Fruit fly (Drosophila melanogaster) whole organism, wandering third instar larva: Measurements from ENCODE around the gene aqz.

Experiments
- Abd-B ChIP-seq: fragments of >200 bp; optimal IDR thresholded peaks from 2 replicates; lab custom pipeline; 2017; ENCODE audit warnings: missing biosample characterization, missing genetic modification characterization
- CG32264 ChIP-seq: fragments of 200-800 bp; sonication (Bioruptor generic); optimal IDR thresholded peaks from 2 replicates; lab custom pipeline; 2016; ENCODE audit warnings: missing biosample characterization, missing genetic modification characterization
- CG9705 ChIP-seq: fragments of 200-800 bp; sonication (Bioruptor generic); optimal IDR thresholded peaks from 2 replicates; lab custom pipeline; 2018; ENCODE audit warnings: missing biosample characterization, mild to moderate bottlenecking, missing genetic modification characterization
- CrebA ChIP-seq: fragments of 200-800 bp; sonication (Bioruptor generic); optimal IDR thresholded peaks from 2 replicates; lab custom pipeline; 2016; ENCODE audit warnings: missing biosample characterization, mild to moderate bottlenecking, missing genetic modification characterization, borderline replicate concordance
- Dfd ChIP-seq: fragments of >200 bp; optimal IDR thresholded peaks from 2 replicates; lab custom pipeline; 2017; ENCODE audit warnings: missing biosample characterization, missing genetic modification characterization
- Dif ChIP-seq: fragments of 200-275, 200-300 bp; sonication (Bioruptor generic); optimal IDR thresholded peaks from 2 replicates; lab custom pipeline; 2018; ENCODE audit warnings: missing biosample characterization, missing genetic modification characterization; ENCODE audit not compliant: partially characterized antibody
- GATAd ChIP-seq: sonication (Bioruptor generic); optimal IDR thresholded peaks from 2 replicates; lab custom pipeline; 2016; ENCODE audit warnings: missing biosample characterization, missing genetic modification characterization
- HLH106 ChIP-seq: fragments of 200-800 bp; optimal IDR thresholded peaks from 3 replicates; lab custom pipeline; 2019; ENCODE audit warnings: missing biosample characterization, mild to moderate bottlenecking, missing genetic modification characterization, moderate library complexity
- Hnf4 ChIP-seq: fragments of 200-800 bp; sonication (Bioruptor generic); optimal IDR thresholded peaks from 2 replicates; lab custom pipeline; 2016; ENCODE audit warnings: missing biosample characterization, mild to moderate bottlenecking, missing genetic modification characterization
- Hr78 ChIP-seq: fragments of >200 bp; optimal IDR thresholded peaks from 2 replicates; lab custom pipeline; 2017; ENCODE audit warnings: missing biosample characterization, missing genetic modification characterization
- Hr83 ChIP-seq: fragments of 200-300 bp; sonication (Bioruptor generic); optimal IDR thresholded peaks from 2 replicates; lab custom pipeline; 2016; ENCODE audit warnings: missing biosample characterization, mild to moderate bottlenecking, missing genetic modification characterization, moderate library complexity; ENCODE audit not compliant: poor library complexity, severe bottlenecking
- Jra ChIP-seq: sonication (Bioruptor generic); optimal IDR thresholded peaks from 2 replicates; lab custom pipeline; 2016; ENCODE audit warnings: missing biosample characterization, missing genetic modification characterization
- Mio ChIP-seq: sonication (Bioruptor generic); optimal IDR thresholded peaks from 2 replicates; lab custom pipeline; 2016; ENCODE audit warnings: missing biosample characterization, missing genetic modification characterization
- Myc ChIP-seq: fragments of >200 bp; optimal IDR thresholded peaks from 2 replicates; lab custom pipeline; 2017
- N ChIP-seq: fragments of >200 bp; optimal IDR thresholded peaks from 2 replicates; lab custom pipeline; 2018; ENCODE audit warnings: missing biosample characterization, missing external identifiers, missing genetic modification characterization
- OdsH ChIP-seq: fragments of 200-800 bp; sonication (Bioruptor generic); optimal IDR thresholded peaks from 2 replicates; lab custom pipeline; 2016; ENCODE audit warnings: missing biosample characterization, mild to moderate bottlenecking, missing genetic modification characterization
- Rel ChIP-seq, 2 experiments: fragments of 200-800 bp; sonication (Bioruptor generic) in 1 of 2; optimal IDR thresholded peaks; 2 replicates in 1 of 2; 3 replicates in 1 of 2; lab custom pipeline; 2016 to 2019; ENCODE audit warnings: mild to moderate bottlenecking in 2 of 2, missing biosample characterization in 2 of 2, missing genetic modification characterization in 2 of 2, moderate library complexity in 1 of 2
- Sp1 ChIP-seq: fragments of 200-800 bp; sonication (Bioruptor generic); optimal IDR thresholded peaks from 3 replicates; lab custom pipeline; 2019; ENCODE audit warnings: missing biosample characterization, mild to moderate bottlenecking, missing genetic modification characterization, moderate library complexity
- Vsx2 ChIP-seq: fragments of 200-300, 225-300 bp; sonication (Bioruptor generic); optimal IDR thresholded peaks from 2 replicates; lab custom pipeline; 2018; ENCODE audit warnings: missing biosample characterization, missing genetic modification characterization; ENCODE audit not compliant: partially characterized antibody
- br ChIP-seq: fragments of 200-800 bp; sonication (Bioruptor generic); optimal IDR thresholded peaks from 2 replicates; lab custom pipeline; 2016; ENCODE audit warnings: missing biosample characterization, missing genetic modification characterization
- brk ChIP-seq: fragments of 200-800 bp; sonication (Bioruptor generic); optimal IDR thresholded peaks from 2 replicates; lab custom pipeline; 2016; ENCODE audit warnings: missing biosample characterization, mild to moderate bottlenecking, missing genetic modification characterization
- dl ChIP-seq, 2 experiments: fragments of 175-275, 200-275 bp in 1 of 2; fragments of 200-275 bp in 1 of 2; sonication (Bioruptor generic); optimal IDR thresholded peaks; lab custom pipeline; 2018; ENCODE audit warnings: mild to moderate bottlenecking in 2 of 2, missing biosample characterization in 2 of 2, missing genetic modification characterization in 2 of 2, moderate library complexity in 2 of 2; ENCODE audit not compliant: partially characterized antibody in 2 of 2, insufficient read depth in 1 of 2
- dmrt93B ChIP-seq: fragments of 200-800 bp; sonication (Bioruptor generic); optimal IDR thresholded peaks from 2 replicates; lab custom pipeline; 2018; ENCODE audit warnings: missing biosample characterization, mild to moderate bottlenecking, missing genetic modification characterization
- dsf ChIP-seq: sonication (Bioruptor generic); optimal IDR thresholded peaks from 2 replicates; lab custom pipeline; 2016; ENCODE audit warnings: missing biosample characterization, missing genetic modification characterization, borderline replicate concordance
- ey ChIP-seq: fragments of 200-800 bp; sonication (Bioruptor generic); optimal IDR thresholded peaks from 2 replicates; lab custom pipeline; 2016; ENCODE audit warnings: missing biosample characterization, missing genetic modification characterization
- foxo ChIP-seq, 2 experiments: fragments of 200-800 bp; sonication (Bioruptor generic); optimal IDR thresholded peaks; 2 replicates in 1 of 2; 3 replicates in 1 of 2; lab custom pipeline; 2016 to 2017; ENCODE audit warnings: missing biosample characterization in 2 of 2, missing genetic modification characterization in 2 of 2
- fru ChIP-seq: fragments of 200-800 bp; sonication (Bioruptor generic); optimal IDR thresholded peaks from 3 replicates; lab custom pipeline; 2016; ENCODE audit warnings: missing biosample characterization, mild to moderate bottlenecking, missing genetic modification characterization
- h ChIP-seq: fragments of 200-800 bp; sonication (Bioruptor generic); optimal IDR thresholded peaks from 3 replicates; lab custom pipeline; 2016; ENCODE audit warnings: missing biosample characterization, mild to moderate bottlenecking, missing genetic modification characterization
- jim ChIP-seq: fragments of 175-275, 200-325 bp; sonication (Bioruptor generic); optimal IDR thresholded peaks from 2 replicates; lab custom pipeline; 2016; ENCODE audit warnings: missing biosample characterization, mild to moderate bottlenecking, missing genetic modification characterization
- lola ChIP-seq: fragments of >200 bp; optimal IDR thresholded peaks from 2 replicates; lab custom pipeline; 2017; ENCODE audit warnings: missing biosample characterization, missing genetic modification characterization
- pan ChIP-seq: fragments of >200 bp; optimal IDR thresholded peaks from 2 replicates; lab custom pipeline; 2017
- psq ChIP-seq: fragments of 200-800 bp; sonication (Bioruptor generic); optimal IDR thresholded peaks from 3 replicates; lab custom pipeline; 2017; ENCODE audit warnings: missing biosample characterization, mild to moderate bottlenecking, missing genetic modification characterization, moderate library complexity
- rgr ChIP-seq: fragments of 200-800 bp; sonication (Bioruptor generic); optimal IDR thresholded peaks from 3 replicates; lab custom pipeline; 2016; ENCODE audit warnings: missing biosample characterization, mild to moderate bottlenecking, missing genetic modification characterization
- sage ChIP-seq: fragments of 200-800 bp; sonication (Bioruptor generic); optimal IDR thresholded peaks from 2 replicates; lab custom pipeline; 2016; ENCODE audit warnings: missing biosample characterization, mild to moderate bottlenecking, missing genetic modification characterization
- sv ChIP-seq: fragments of 200-800 bp; sonication (Bioruptor generic); optimal IDR thresholded peaks from 3 replicates; lab custom pipeline; 2016; ENCODE audit warnings: missing biosample characterization, missing genetic modification characterization
- tai ChIP-seq: sonication (Bioruptor generic); optimal IDR thresholded peaks from 2 replicates; lab custom pipeline; 2016; ENCODE audit warnings: missing biosample characterization, missing genetic modification characterization
- usp ChIP-seq: fragments of >200 bp; optimal IDR thresholded peaks from 2 replicates; lab custom pipeline; 2017; ENCODE audit warnings: missing biosample characterization, missing genetic modification characterization
- woc ChIP-seq: sonication (Bioruptor generic); optimal IDR thresholded peaks from 2 replicates; lab custom pipeline; 2016; ENCODE audit warnings: missing biosample characterization, mild to moderate bottlenecking, missing genetic modification characterization

Gene aqz

dm6 chr3R:8848190-8848589, 27.7 kb upstream of the aqz start:
- TF ChIP-seq dl (GFP tag; optimal IDR thresholded peaks at IDR 0.05; lab: Kevin White, UChicago; ENCODE audit: insufficient read depth in 1 of 2, partially characterized antibody in 2 of 2) (no peak), woc (GFP tag; lab: Kevin White, UChicago) (no peak), HLH106 (tag; lab: Kevin White, UChicago) (no peak), pan (lab: Kevin White, UChicago) (no peak), Myc (lab: Kevin White, UChicago) (no peak), lola (GFP tag; lab: Kevin White, UChicago) (no peak), Rel (GFP tag; optimal IDR thresholded peaks at IDR 0.05; lab: Kevin White, UChicago) (no peak), Rel (tag; optimal IDR thresholded peaks at IDR 0.05; lab: Kevin White, UChicago) (no peak), fru (GFP tag; lab: Kevin White, UChicago) (no peak), CG32264 (no peak), rgr (GFP tag; lab: Kevin White, UChicago) (no peak), psq (no peak), Mio (GFP tag; lab: Kevin White, UChicago) (no peak), Hr78 (GFP tag; lab: Kevin White, UChicago) (no peak), Hnf4 (GFP tag; lab: Kevin White, UChicago) (no peak), brk (GFP tag; lab: Kevin White, UChicago) (no peak), Jra (GFP tag; lab: Kevin White, UChicago) (no peak), dsf (GFP tag; lab: Kevin White, UChicago) (no peak), OdsH (GFP tag; lab: Kevin White, UChicago) (no peak)

dm6 chr3R:8847096-8847639, 26.7 kb upstream of the aqz start:
- TF ChIP-seq h (GFP tag; lab: Kevin White, UChicago) (peak; percentile 37), foxo (GFP tag; optimal IDR thresholded peaks at IDR 0.05; lab: Kevin White, UChicago) (peak in 1 of 2 experiments; percentile 60), ey (peak; percentile 54), Jra (GFP tag; lab: Kevin White, UChicago) (no peak), OdsH (GFP tag; lab: Kevin White, UChicago) (peak; percentile 44), sv (GFP tag; lab: Kevin White, UChicago) (no peak), br (GFP tag; lab: Kevin White, UChicago) (peak; percentile 9), rgr (GFP tag; lab: Kevin White, UChicago) (peak; percentile 37), woc (GFP tag; lab: Kevin White, UChicago) (peak; percentile 11), Sp1 (no peak), HLH106 (tag; lab: Kevin White, UChicago) (no peak), fru (GFP tag; lab: Kevin White, UChicago) (peak; percentile 39), Dif (GFP tag; lab: Kevin White, UChicago) (no peak), Hnf4 (GFP tag; lab: Kevin White, UChicago) (peak; percentile 15), tai (GFP tag; lab: Kevin White, UChicago) (peak; percentile 51)
- TF ChIP-seq, all 38 proteins: peak for 10

- TF ChIP-seq ey = no peak
- peak; percentile 50 for TF ChIP-seq Vsx2 (GFP tag; lab: Kevin White, UChicago)
- peak; percentile 20 for TF ChIP-seq fru (GFP tag; lab: Kevin White, UChicago)
- no peak for TF ChIP-seq Hr78 (GFP tag; lab: Kevin White, UChicago)
- no peak for TF ChIP-seq dl (GFP tag; optimal IDR thresholded peaks at IDR 0.05; lab: Kevin White, UChicago; ENCODE audit: insufficient read depth in 1 of 2, partially characterized antibody in 2 of 2)
- no peak for TF ChIP-seq CG9705
- TF ChIP-seq Mio (GFP tag; lab: Kevin White, UChicago) = no peak
- TF ChIP-seq dsf (GFP tag; lab: Kevin White, UChicago) = no peak
- peak; percentile 27 for TF ChIP-seq CG32264
- TF ChIP-seq Rel (GFP tag; optimal IDR thresholded peaks at IDR 0.05; lab: Kevin White, UChicago) = peak; percentile 28
- TF ChIP-seq Rel (tag; optimal IDR thresholded peaks at IDR 0.05; lab: Kevin White, UChicago) = peak; percentile 21
- no peak for TF ChIP-seq GATAd
- TF ChIP-seq usp (GFP tag; lab: Kevin White, UChicago) = no peak
- TF ChIP-seq pan (lab: Kevin White, UChicago) = no peak
- peak; percentile 52 for TF ChIP-seq br (GFP tag; lab: Kevin White, UChicago)
- no peak for TF ChIP-seq Dfd (GFP tag; lab: Kevin White, UChicago)
- peak; percentile 90 for TF ChIP-seq Hr83 (GFP tag; lab: Kevin White, UChicago)
- TF ChIP-seq tai (GFP tag; lab: Kevin White, UChicago) = peak; percentile 20
- no peak for TF ChIP-seq brk (GFP tag; lab: Kevin White, UChicago)
- TF ChIP-seq OdsH (GFP tag; lab: Kevin White, UChicago) = peak; percentile 41
- TF ChIP-seq N (GFP tag; lab: Kevin White, UChicago) = no peak
- no peak for TF ChIP-seq lola (GFP tag; lab: Kevin White, UChicago)
- TF ChIP-seq Jra (GFP tag; lab: Kevin White, UChicago) = peak; percentile 24
- no peak for TF ChIP-seq Abd-B (GFP tag; lab: Kevin White, UChicago)
- peak; percentile 42 for TF ChIP-seq Sp1
- TF ChIP-seq woc (GFP tag; lab: Kevin White, UChicago) = no peak
- TF ChIP-seq HLH106 (tag; lab: Kevin White, UChicago) = no peak
- peak; percentile 35 for TF ChIP-seq Hnf4 (GFP tag; lab: Kevin White, UChicago)
- peak; percentile 53 for TF ChIP-seq Dif (GFP tag; lab: Kevin White, UChicago)
- TF ChIP-seq jim = peak; percentile 11
- peak; percentile 94 for TF ChIP-seq psq
- TF ChIP-seq CrebA (GFP tag; lab: Kevin White, UChicago) = peak; percentile 81
- TF ChIP-seq sv (GFP tag; lab: Kevin White, UChicago) = peak; percentile 35
- no peak for TF ChIP-seq dmrt93B
- peak; percentile 62 for TF ChIP-seq h (GFP tag; lab: Kevin White, UChicago)
- TF ChIP-seq Myc (lab: Kevin White, UChicago) = no peak
- peak; percentile 55 for TF ChIP-seq sage (GFP tag; lab: Kevin White, UChicago)
- peak; percentile 53 for TF ChIP-seq rgr (GFP tag; lab: Kevin White, UChicago)
- TF ChIP-seq foxo (GFP tag; optimal IDR thresholded peaks at IDR 0.05; lab: Kevin White, UChicago) = peak in 1 of 2 experiments; percentile 40
- TF ChIP-seq, all 38 proteins: peak for 20
These were observed 25.7 kb upstream of the aqz start for dm6 chr3R:8846154-8846648.
